Worm (Caenorhabditis elegans): ENCODE results near the gene Y38C1BA.1.

ce11 chrIV:1781559-1781958 is 22.2 kb downstream of the Y38C1BA.1 start, which contains the start of gene frpr-19:
- no peak for TF ChIP-seq ceh-90 (tag; optimal IDR thresholded peaks at IDR 0.05)
- TF ChIP-seq egl-27 (tag; optimal IDR thresholded peaks at IDR 0.05), result no peak

All from whole organism, L1 larva.